Worm (Caenorhabditis elegans) whole organism, L1 larva: Measurements from ENCODE around the gene F01G10.10.

ENCODE experiments used
- C16A3.4 ChIP-seq: fragments of 150-350 bp; optimal IDR thresholded peaks from 2 replicates; lab custom pipeline; 2014; ENCODE audit warnings: missing biosample characterization, missing genetic modification characterization
- F16B12.6 ChIP-seq: fragments of 150-350 bp; optimal IDR thresholded peaks from 2 replicates; lab custom pipeline; 2014; ENCODE audit warnings: missing biosample characterization, missing genetic modification characterization
- Y116A8C.19 ChIP-seq: sonication (generic microtip); optimal IDR thresholded peaks from 2 replicates; lab custom pipeline; 2016; ENCODE audit warnings: missing compliant biosample characterization, missing genetic modification characterization, borderline replicate concordance
- ama-1 ChIP-seq: fragments of 150-350 bp; optimal IDR thresholded peaks from 2 replicates; lab custom pipeline; 2014
- blmp-1 ChIP-seq: fragments of 150-350 bp; optimal IDR thresholded peaks from 2 replicates; lab custom pipeline; 2014; ENCODE audit warnings: missing biosample characterization, missing genetic modification characterization
- ceh-82 ChIP-seq, 3 experiments: fragments of 150-350 bp in 1 of 3; sonication (generic microtip) in 2 of 3; optimal IDR thresholded peaks; 2 replicates each; lab custom pipeline; 2014 to 2017; ENCODE audit warnings: missing biosample characterization in 3 of 3, missing genetic modification characterization in 3 of 3
- dpl-1 ChIP-seq, 3 experiments: fragments of 150-350 bp in 2 of 3; sonication (generic microtip) in 1 of 3; optimal IDR thresholded peaks; 2 replicates each; lab custom pipeline; 2014 to 2017; ENCODE audit warnings: missing biosample characterization in 3 of 3, missing genetic modification characterization in 3 of 3, missing genetic modification reagents in 3 of 3
- efl-1 ChIP-seq, 4 experiments: fragments of 150-350 bp; optimal IDR thresholded peaks in 3 of 4; peaks in 1 of 4; 1 replicate in 1 of 4; 2 replicates in 3 of 4; lab custom pipeline; 2014; ENCODE audit warnings: missing biosample characterization in 2 of 4, missing genetic modification characterization in 2 of 4, missing genetic modification reagents in 2 of 4
- efl-3 ChIP-seq: fragments of 200-800 bp; sonication (Bioruptor generic); optimal IDR thresholded peaks from 2 replicates; lab custom pipeline; 2018; ENCODE audit warnings: mild to moderate bottlenecking, missing genetic modification characterization, missing compliant biosample characterization
- egl-13 ChIP-seq: sonication (generic microtip); optimal IDR thresholded peaks from 2 replicates; lab custom pipeline; 2016; ENCODE audit warnings: missing genotype, missing genetic modification reagents, missing genetic modification characterization, missing compliant biosample characterization
- egl-27 ChIP-seq, 2 experiments: fragments of 150-350 bp in 1 of 2; sonication (generic microtip); optimal IDR thresholded peaks; 3 replicates each; lab custom pipeline; 2017 to 2018; ENCODE audit warnings: missing biosample characterization in 2 of 2, missing genetic modification characterization in 2 of 2, missing genetic modification reagents in 2 of 2
- elt-3 ChIP-seq, 6 experiments: fragments of 150-350 bp in 1 of 6; sonication (generic microtip); optimal IDR thresholded peaks; 2 replicates each; lab custom pipeline; 2017 to 2018; ENCODE audit warnings: missing biosample characterization in 6 of 6, missing genetic modification characterization in 6 of 6, inconsistent platforms in 1 of 6
- fos-1 ChIP-seq: fragments of 150-350 bp; optimal IDR thresholded peaks from 2 replicates; lab custom pipeline; 2014; ENCODE audit warnings: missing biosample characterization, missing genetic modification characterization
- hlh-17 ChIP-seq: fragments of 200-800 bp; sonication (Bioruptor generic); optimal IDR thresholded peaks from 2 replicates; lab custom pipeline; 2018; ENCODE audit warnings: missing genetic modification characterization, mild to moderate bottlenecking, missing compliant biosample characterization, moderate library complexity, borderline replicate concordance
- hlh-4 ChIP-seq: sonication (generic microtip); optimal IDR thresholded peaks from 2 replicates; lab custom pipeline; 2016; ENCODE audit warnings: mild to moderate bottlenecking, missing genetic modification characterization, missing compliant biosample characterization
- hpl-2 ChIP-seq: fragments of 150-350 bp; optimal IDR thresholded peaks from 2 replicates; lab custom pipeline; 2014; ENCODE audit warnings: missing biosample characterization, missing genetic modification reagents, missing genetic modification characterization
- lin-14 ChIP-seq: fragments of 200-800 bp; sonication (Bioruptor generic); optimal IDR thresholded peaks from 2 replicates; lab custom pipeline; 2018; ENCODE audit warnings: mild to moderate bottlenecking, missing genetic modification characterization, moderate library complexity, missing compliant biosample characterization
- lin-35 ChIP-seq, 2 experiments: fragments of 150-350 bp; optimal IDR thresholded peaks; 2 replicates each; lab custom pipeline; 2014; ENCODE audit warnings: missing biosample characterization in 2 of 2, missing genetic modification characterization in 2 of 2, missing genetic modification reagents in 2 of 2
- lin-39 ChIP-seq: fragments of 150-350 bp; optimal IDR thresholded peaks from 2 replicates; lab custom pipeline; 2014; ENCODE audit warnings: missing biosample characterization, missing genetic modification reagents, missing genetic modification characterization
- mab-9 ChIP-seq: fragments of 200-800 bp; sonication (Bioruptor generic); IDR thresholded peaks from 2 replicates; pipeline ENCODE4 v1.3.6; 2022; ENCODE audit warnings: missing genetic modification reagents, missing genetic modification characterization, missing compliant biosample characterization
- mdl-1 ChIP-seq, 2 experiments: fragments of 150-350 bp; optimal IDR thresholded peaks; 2 replicates each; lab custom pipeline; 2014 to 2017; ENCODE audit warnings: missing biosample characterization in 2 of 2, missing genetic modification characterization in 2 of 2, inconsistent platforms in 1 of 2
- nhr-20 ChIP-seq: sonication (generic microtip); optimal IDR thresholded peaks from 2 replicates; lab custom pipeline; 2016; ENCODE audit warnings: mild to moderate bottlenecking, missing genetic modification characterization, missing compliant biosample characterization
- nhr-28 ChIP-seq: fragments of 150-350 bp; optimal IDR thresholded peaks from 2 replicates; lab custom pipeline; 2014; ENCODE audit warnings: missing biosample characterization, missing genetic modification characterization
- nhr-47 ChIP-seq: sonication (generic microtip); optimal IDR thresholded peaks from 2 replicates; lab custom pipeline; 2016; ENCODE audit warnings: mild to moderate bottlenecking, missing genetic modification characterization, moderate library complexity, missing compliant biosample characterization
- nhr-71 ChIP-seq: sonication (generic microtip); optimal IDR thresholded peaks from 2 replicates; lab custom pipeline; 2016; ENCODE audit warnings: mild to moderate bottlenecking, missing genetic modification characterization, moderate library complexity, missing compliant biosample characterization
- nhr-77 ChIP-seq: fragments of 150-350 bp; optimal IDR thresholded peaks from 2 replicates; lab custom pipeline; 2014; ENCODE audit warnings: missing biosample characterization, missing genetic modification characterization
- nhr-85 ChIP-seq: sonication (generic microtip); peaks from one replicate; lab custom pipeline; 2016; ENCODE audit warnings: missing genetic modification characterization, inconsistent platforms, missing compliant biosample characterization
- snu-23 ChIP-seq: sonication (generic microtip); optimal IDR thresholded peaks from 2 replicates; lab custom pipeline; 2016; ENCODE audit warnings: missing genetic modification characterization, missing compliant biosample characterization
- sup-37 ChIP-seq: fragments of 200-800 bp; sonication (Bioruptor generic); optimal IDR thresholded peaks from 2 replicates; lab custom pipeline; 2018; ENCODE audit warnings: mild to moderate bottlenecking, missing genetic modification characterization, missing compliant biosample characterization
- tbx-2 ChIP-seq: sonication (generic microtip); optimal IDR thresholded peaks from 2 replicates; lab custom pipeline; 2016; ENCODE audit warnings: missing genetic modification characterization, missing compliant biosample characterization
- tlp-1 ChIP-seq: fragments of 150-350 bp; optimal IDR thresholded peaks from 2 replicates; lab custom pipeline; 2014; ENCODE audit warnings: missing biosample characterization, missing genetic modification characterization
- unc-62 ChIP-seq: fragments of 150-350 bp; optimal IDR thresholded peaks from 2 replicates; lab custom pipeline; 2014; ENCODE audit warnings: missing biosample characterization, missing genetic modification reagents, missing genetic modification characterization
- vab-15 ChIP-seq: sonication (generic microtip); optimal IDR thresholded peaks from 2 replicates; lab custom pipeline; 2017; ENCODE audit warnings: missing genotype, mild to moderate bottlenecking, missing genetic modification characterization, missing compliant biosample characterization
- zag-1 ChIP-seq: fragments of 150-350 bp; optimal IDR thresholded peaks from 2 replicates; lab custom pipeline; 2014; ENCODE audit warnings: missing biosample characterization, missing genetic modification characterization
- ztf-11 ChIP-seq, 2 experiments: sonication (generic microtip); optimal IDR thresholded peaks; 2 replicates each; lab custom pipeline; 2016 to 2017; ENCODE audit warnings: missing genetic modification characterization in 2 of 2, missing biosample characterization in 1 of 2, missing compliant biosample characterization in 1 of 2

Gene F01G10.10

ce11 chrIV:10273781-10274313 is 27.9 kb downstream of the F01G10.10 start, which contains the start of gene Y43C5A.3:
Gene Y43C5A.3 (plus strand): TSS chrIV:10274036.
- TF ChIP-seq blmp-1 (tag; lab: Kevin White, UChicago), result peak; percentile 69
- peak in 1 of 2 experiments; percentile 28 for TF ChIP-seq lin-35 (GFP tag; optimal IDR thresholded peaks at IDR 0.05; lab: Kevin White, UChicago)
- peak; percentile 11 for TF ChIP-seq tbx-2 (tag; lab: Kevin White, UChicago)
- no peak for TF ChIP-seq lin-39 (tag; lab: Kevin White, UChicago)
- TF ChIP-seq mdl-1 (tag; optimal IDR thresholded peaks at IDR 0.05; lab: Kevin White, UChicago), result peak in 1 of 2 experiments; percentile 4
- TF ChIP-seq zag-1, result no peak
- peak; percentile 53 for TF ChIP-seq nhr-71 (tag; lab: Kevin White, UChicago)
- no peak for TF ChIP-seq ama-1
- TF ChIP-seq fos-1 (tag; lab: Kevin White, UChicago), result no peak
- no peak for TF ChIP-seq C16A3.4
- TF ChIP-seq elt-3 (tag; optimal IDR thresholded peaks at IDR 0.05; lab: Kevin White, UChicago), result peak in 1 of 6 experiments; percentile 67
- TF ChIP-seq snu-23 (GFP tag; lab: Kevin White, UChicago), result peak; percentile 45
- TF ChIP-seq lin-14 (GFP tag; lab: Kevin White, UChicago), result peak; percentile 56
- TF ChIP-seq nhr-85, result peak; percentile 70
- TF ChIP-seq hlh-4, result no peak
- no peak for TF ChIP-seq F16B12.6 (tag; lab: Kevin White, UChicago)
- peak; percentile 57 for TF ChIP-seq nhr-20
- no peak for TF ChIP-seq efl-1 (optimal IDR thresholded peaks at IDR 0.05; lab: Kevin White, UChicago)
- TF ChIP-seq efl-1 (GFP tag; optimal IDR thresholded peaks at IDR 0.05 in 1 of 2; lab: Kevin White, UChicago), result peak in 1 of 2 experiments; percentile 82
- TF ChIP-seq nhr-47 (tag; lab: Kevin White, UChicago), result peak; percentile 18
- TF ChIP-seq egl-27 (tag; optimal IDR thresholded peaks at IDR 0.05; lab: Kevin White, UChicago), result no peak
- TF ChIP-seq Y116A8C.19 (tag; lab: Kevin White, UChicago), result no peak
- TF ChIP-seq sup-37 (GFP tag; lab: Kevin White, UChicago), result no peak

DNA sequence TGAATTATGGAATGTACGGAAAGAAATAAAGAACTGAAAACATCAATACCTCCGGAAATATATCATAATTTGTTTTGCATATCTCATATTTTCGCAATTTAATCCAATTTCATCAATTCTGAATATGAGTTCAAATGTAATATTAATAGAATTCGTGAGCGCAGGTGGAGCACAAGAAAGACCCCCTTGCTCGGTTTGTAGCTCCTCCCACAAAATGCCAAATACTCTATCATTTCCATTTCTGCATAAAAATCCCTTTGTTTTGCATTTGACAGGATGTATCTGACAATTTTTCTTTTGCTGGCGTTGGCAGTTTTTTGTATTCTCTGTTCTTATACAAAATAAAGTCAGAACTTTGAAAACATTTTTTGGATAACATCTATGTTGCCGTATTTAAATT is 29.1 kb downstream of the F01G10.10 start:
- no peak for TF ChIP-seq C16A3.4
- peak; percentile 75 for TF ChIP-seq nhr-85
- peak; percentile 37 for TF ChIP-seq nhr-71 (tag; lab: Kevin White, UChicago)

ce11 chrIV:10276960-10277359 is 31.0 kb downstream of the F01G10.10 start, which contains the start of gene Y43C5A.7:
Gene Y43C5A.7 (plus strand): TSS chrIV:10277260.
- no peak for TF ChIP-seq dpl-1 (GFP tag; optimal IDR thresholded peaks at IDR 0.05; lab: Kevin White, UChicago)
- TF ChIP-seq nhr-47 (tag; lab: Kevin White, UChicago), result no peak
- TF ChIP-seq mab-9 (GFP tag; lab: Robert Waterston, UW), result no peak
- no peak for TF ChIP-seq lin-14 (GFP tag; lab: Kevin White, UChicago)
- no peak for TF ChIP-seq hpl-2 (GFP tag; lab: Kevin White, UChicago)
- no peak for TF ChIP-seq F16B12.6 (tag; lab: Kevin White, UChicago)
- no peak for TF ChIP-seq nhr-77 (tag; lab: Kevin White, UChicago)
- no peak for TF ChIP-seq sup-37 (GFP tag; lab: Kevin White, UChicago)
- TF ChIP-seq efl-3, result no peak
- TF ChIP-seq vab-15 (tag; lab: Kevin White, UChicago), result no peak
- TF ChIP-seq snu-23 (GFP tag; lab: Kevin White, UChicago), result no peak
- no peak for TF ChIP-seq ztf-11 (tag; optimal IDR thresholded peaks at IDR 0.05; lab: Kevin White, UChicago)
- TF ChIP-seq egl-13 (tag; lab: Kevin White, UChicago), result no peak
- TF ChIP-seq tlp-1 (tag; lab: Kevin White, UChicago), result no peak
- TF ChIP-seq nhr-28 (tag; lab: Kevin White, UChicago), result no peak
- no peak for TF ChIP-seq nhr-71 (tag; lab: Kevin White, UChicago)
- no peak for TF ChIP-seq unc-62 (GFP tag; lab: Kevin White, UChicago)
- no peak for TF ChIP-seq hlh-17

ce11 chrIV:10277716-10278115 is 31.8 kb downstream of the F01G10.10 start, which contains the start of gene Y43C5A.4:
Gene Y43C5A.4 (plus strand): TSS chrIV:10278016.
- TF ChIP-seq ceh-82 (tag; optimal IDR thresholded peaks at IDR 0.05; lab: Kevin White, UChicago), result no peak
